Fruit fly (Drosophila melanogaster) whole organism, embryonic: Measurements from ENCODE around the gene CG14913.

Experiments used
- Abd-B ChIP-seq: fragments of 200-800 bp; sonication (Bioruptor generic); optimal IDR thresholded peaks from 2 replicates; lab custom pipeline; 2018; ENCODE audit warnings: missing biosample characterization, mild to moderate bottlenecking, missing genetic modification characterization, moderate library complexity
- CG10267 ChIP-seq: fragments of 200-800 bp; sonication (Bioruptor generic); optimal IDR thresholded peaks from 2 replicates; lab custom pipeline; 2018; ENCODE audit warnings: missing biosample characterization, mild to moderate bottlenecking, missing genetic modification characterization, moderate library complexity
- CG10366 ChIP-seq: fragments of 200-800 bp; sonication (Bioruptor generic); IDR thresholded peaks from 2 replicates; pipeline ENCODE4 v1.3.6; 2022; ENCODE audit warnings: missing biosample characterization, missing genetic modification characterization
- CG13123 ChIP-seq: fragments of 200-800 bp; sonication (Bioruptor generic); optimal IDR thresholded peaks from 2 replicates; lab custom pipeline; 2016; ENCODE audit warnings: missing biosample characterization, missing genetic modification characterization
- CG15514 ChIP-seq: fragments of 200-800 bp; sonication (Bioruptor generic); optimal IDR thresholded peaks from 3 replicates; lab custom pipeline; 2017; ENCODE audit warnings: missing biosample characterization, missing genetic modification characterization, mild to moderate bottlenecking, moderate library complexity, missing genetic modification reagents
- CG15601 ChIP-seq: fragments of 200-800 bp; sonication (Bioruptor generic); optimal IDR thresholded peaks from 3 replicates; lab custom pipeline; 2019; ENCODE audit warnings: missing biosample characterization, mild to moderate bottlenecking, missing genetic modification characterization, moderate library complexity
- CG17612 ChIP-seq: fragments of 200-800 bp; sonication (Bioruptor generic); IDR thresholded peaks from 2 replicates; pipeline ENCODE4 v1.3.6; 2022; ENCODE audit warnings: missing biosample characterization, missing genetic modification characterization
- CG2129 ChIP-seq: fragments of 200-800 bp; sonication (Bioruptor generic); IDR thresholded peaks from 2 replicates; pipeline ENCODE4 v1.3.6; 2022; ENCODE audit warnings: missing biosample characterization, missing genetic modification characterization; ENCODE audit not compliant: partially characterized antibody
- CG3281 ChIP-seq: fragments of 200-800 bp; sonication (Bioruptor generic); optimal IDR thresholded peaks from 3 replicates; lab custom pipeline; 2017; ENCODE audit warnings: missing biosample characterization, mild to moderate bottlenecking, missing genetic modification characterization
- CG34224 ChIP-seq: fragments of 200-800 bp; sonication (Bioruptor generic); IDR thresholded peaks from 3 replicates; pipeline ENCODE4 v1.3.6; 2022; ENCODE audit warnings: missing biosample characterization, missing genetic modification characterization; ENCODE audit not compliant: partially characterized antibody
- CG4328 ChIP-seq: fragments of 200-800 bp; sonication (Bioruptor generic); optimal IDR thresholded peaks from 3 replicates; lab custom pipeline; 2017; ENCODE audit warnings: missing biosample characterization, missing genetic modification reagents, missing genetic modification characterization
- CG6175 ChIP-seq: fragments of 200-800 bp; sonication (Bioruptor generic); IDR thresholded peaks from 3 replicates; pipeline ENCODE4 v1.3.6; 2022; ENCODE audit warnings: missing biosample characterization, missing genetic modification characterization
- CG6689 ChIP-seq: fragments of 200-800 bp; sonication (Bioruptor generic); IDR thresholded peaks from 2 replicates; pipeline ENCODE4 v1.3.6; 2022; ENCODE audit warnings: missing biosample characterization, missing genetic modification characterization
- CG7372 ChIP-seq: fragments of 200-800 bp; sonication (Bioruptor generic); IDR thresholded peaks from 2 replicates; pipeline ENCODE4 v1.3.6; 2022; ENCODE audit warnings: missing biosample characterization, missing genetic modification characterization
- CG7745 ChIP-seq: fragments of 200-800 bp; sonication (Bioruptor generic); optimal IDR thresholded peaks from 2 replicates; lab custom pipeline; 2018; ENCODE audit warnings: missing biosample characterization, mild to moderate bottlenecking, missing genetic modification characterization, moderate library complexity
- CG7786 ChIP-seq: fragments of 200-800 bp; sonication (Bioruptor generic); optimal IDR thresholded peaks from 2 replicates; lab custom pipeline; 2016; ENCODE audit warnings: missing biosample characterization, missing genetic modification characterization
- CG8290 ChIP-seq, 3 experiments: fragments of 200-800 bp; sonication (Bioruptor generic); optimal IDR thresholded peaks; 2 replicates each; lab custom pipeline; 2016 to 2019; ENCODE audit warnings: missing biosample characterization in 3 of 3, missing genetic modification characterization in 3 of 3, mild to moderate bottlenecking in 2 of 3, moderate library complexity in 1 of 3
- CG8924 ChIP-seq: fragments of 200-800 bp; optimal IDR thresholded peaks from 3 replicates; lab custom pipeline; 2019; ENCODE audit warnings: missing biosample characterization, mild to moderate bottlenecking, missing genetic modification characterization, moderate library complexity
- CG9797 ChIP-seq: fragments of 200-800 bp; sonication (Bioruptor generic); optimal IDR thresholded peaks from 3 replicates; lab custom pipeline; 2018; ENCODE audit warnings: missing biosample characterization, mild to moderate bottlenecking, missing genetic modification characterization
- CG9876 ChIP-seq: fragments of 200-800 bp; sonication (Bioruptor generic); optimal IDR thresholded peaks from 2 replicates; lab custom pipeline; 2016; ENCODE audit warnings: missing biosample characterization, missing genetic modification characterization
- CrebB ChIP-seq: fragments of 200-800 bp; sonication (Bioruptor generic); optimal IDR thresholded peaks from 3 replicates; lab custom pipeline; 2018; ENCODE audit warnings: missing biosample characterization, mild to moderate bottlenecking, missing genetic modification characterization
- Dip3 ChIP-seq: fragments of 200-800 bp; sonication (Bioruptor generic); optimal IDR thresholded peaks from 3 replicates; lab custom pipeline; 2016; ENCODE audit warnings: missing biosample characterization, missing genetic modification characterization
- H15 ChIP-seq: fragments of 200-800 bp; sonication (Bioruptor generic); IDR thresholded peaks from 3 replicates; pipeline ENCODE4 v1.3.6; 2022; ENCODE audit warnings: missing biosample characterization, missing genetic modification characterization
- Hsf ChIP-seq: fragments of 200-800 bp; sonication (Bioruptor generic); optimal IDR thresholded peaks from 3 replicates; lab custom pipeline; 2016; ENCODE audit warnings: missing biosample characterization, missing genetic modification characterization
- Myb ChIP-seq: fragments of 200-800 bp; sonication (Bioruptor generic); optimal IDR thresholded peaks from 2 replicates; lab custom pipeline; 2016; ENCODE audit warnings: missing biosample characterization, missing genetic modification characterization
- Nf-YA ChIP-seq: fragments of 200-800 bp; sonication (Bioruptor generic); IDR thresholded peaks from 2 replicates; pipeline ENCODE4 v1.3.6; 2022; ENCODE audit warnings: missing biosample characterization, missing genetic modification characterization
- Scr ChIP-seq: fragments of 200-800 bp; sonication (Bioruptor generic); IDR thresholded peaks from 2 replicates; pipeline ENCODE4 v1.3.6; 2022; ENCODE audit warnings: missing biosample characterization, missing genetic modification characterization; ENCODE audit not compliant: partially characterized antibody
- Xbp1 ChIP-seq: fragments of 200-800 bp; sonication (Bioruptor generic); optimal IDR thresholded peaks from 3 replicates; lab custom pipeline; 2016; ENCODE audit warnings: missing biosample characterization, mild to moderate bottlenecking, missing genetic modification characterization
- ab ChIP-seq: fragments of 200-800 bp; sonication (Bioruptor generic); optimal IDR thresholded peaks from 2 replicates; lab custom pipeline; 2016; ENCODE audit warnings: missing biosample characterization, missing genetic modification characterization
- bbx ChIP-seq: fragments of 200-800 bp; sonication (Bioruptor generic); IDR thresholded peaks from 2 replicates; pipeline ENCODE4 v1.3.6; 2022; ENCODE audit warnings: missing biosample characterization, missing genetic modification characterization; ENCODE audit not compliant: partially characterized antibody
- bcd ChIP-seq: fragments of 200-800 bp; sonication (Bioruptor generic); optimal IDR thresholded peaks from 2 replicates; lab custom pipeline; 2017; ENCODE audit warnings: missing biosample characterization, mild to moderate bottlenecking, missing genetic modification characterization
- cato ChIP-seq: fragments of 200-800 bp; sonication (Bioruptor generic); optimal IDR thresholded peaks from 2 replicates; lab custom pipeline; 2016; ENCODE audit warnings: missing biosample characterization, missing genetic modification characterization, borderline replicate concordance
- crp ChIP-seq, 2 experiments: fragments of 200-800 bp; sonication (Bioruptor generic); optimal IDR thresholded peaks; 2 replicates in 1 of 2; 3 replicates in 1 of 2; lab custom pipeline; 2017; ENCODE audit warnings: missing biosample characterization in 2 of 2, missing genetic modification characterization in 2 of 2, mild to moderate bottlenecking in 1 of 2, moderate library complexity in 1 of 2
- dpn ChIP-seq, 2 experiments: fragments of 200-800 bp; sonication (Bioruptor generic); optimal IDR thresholded peaks; 3 replicates each; lab custom pipeline; 2016; ENCODE audit warnings: missing biosample characterization in 2 of 2, missing genetic modification characterization in 2 of 2
- fd3F ChIP-seq: fragments of 200-800 bp; sonication (Bioruptor generic); optimal IDR thresholded peaks from 2 replicates; lab custom pipeline; 2018; ENCODE audit warnings: missing biosample characterization, mild to moderate bottlenecking, missing genetic modification characterization, moderate library complexity
- fu2 ChIP-seq: fragments of 200-800 bp; sonication (Bioruptor generic); optimal IDR thresholded peaks from 2 replicates; lab custom pipeline; 2016; ENCODE audit warnings: missing biosample characterization, missing genetic modification characterization
- ind ChIP-seq: fragments of 200-800 bp; sonication (Bioruptor generic); optimal IDR thresholded peaks from 3 replicates; lab custom pipeline; 2016; ENCODE audit warnings: missing biosample characterization, missing genetic modification characterization
- kah ChIP-seq: fragments of 200-800 bp; sonication (Bioruptor generic); optimal IDR thresholded peaks from 2 replicates; lab custom pipeline; 2018; ENCODE audit warnings: missing biosample characterization, mild to moderate bottlenecking, missing genetic modification characterization
- mld ChIP-seq: fragments of 200-800 bp; sonication (Bioruptor generic); IDR thresholded peaks from 3 replicates; pipeline ENCODE4 v1.3.6; 2022; ENCODE audit warnings: missing biosample characterization, missing genetic modification characterization; ENCODE audit not compliant: partially characterized antibody
- onecut ChIP-seq: fragments of 200-800 bp; sonication (Bioruptor generic); IDR thresholded peaks from 2 replicates; pipeline ENCODE4 v1.3.6; 2022; ENCODE audit warnings: missing biosample characterization, missing genetic modification characterization
- row ChIP-seq: fragments of 200-800 bp; sonication (Bioruptor generic); IDR thresholded peaks from 3 replicates; pipeline ENCODE4 v1.3.6; 2022; ENCODE audit warnings: missing biosample characterization, missing genetic modification characterization
- sens ChIP-seq: fragments of 200-800 bp; sonication (Bioruptor generic); peaks from one replicate; lab custom pipeline; 2016; ENCODE audit warnings: missing biosample characterization, missing genetic modification characterization
- slou ChIP-seq: fragments of 200-800 bp; sonication (Bioruptor generic); optimal IDR thresholded peaks from 3 replicates; lab custom pipeline; 2016; ENCODE audit warnings: missing biosample characterization, missing genetic modification characterization
- slp2 ChIP-seq: fragments of 200-800 bp; sonication (Bioruptor generic); optimal IDR thresholded peaks from 2 replicates; lab custom pipeline; 2016; ENCODE audit warnings: missing biosample characterization, missing genetic modification characterization
- tup ChIP-seq: fragments of 200-800 bp; sonication (Bioruptor generic); optimal IDR thresholded peaks from 2 replicates; lab custom pipeline; 2016; ENCODE audit warnings: missing biosample characterization, mild to moderate bottlenecking, missing genetic modification characterization, moderate library complexity
- vfl ChIP-seq: fragments of 200-800 bp; sonication (Bioruptor generic); optimal IDR thresholded peaks from 2 replicates; lab custom pipeline; 2016; ENCODE audit warnings: missing biosample characterization, missing genetic modification characterization
- wdn ChIP-seq: fragments of 200-800 bp; sonication (Bioruptor generic); IDR thresholded peaks from 2 replicates; pipeline ENCODE4 v1.3.6; 2022; ENCODE audit warnings: missing biosample characterization, missing genetic modification characterization
- wor ChIP-seq: fragments of 200-800 bp; sonication (Bioruptor generic); IDR thresholded peaks from 2 replicates; pipeline ENCODE4 v1.3.6; 2022; ENCODE audit warnings: missing biosample characterization, missing genetic modification characterization
- yki ChIP-seq: fragments of >200 bp; optimal IDR thresholded peaks from 3 replicates; lab custom pipeline; 2018

CG14913 gene

dm6 chr2L:11065932-11066823, 49.4 kb downstream of the CG14913 start (continued):
- TF ChIP-seq CG34224: no peak
- TF ChIP-seq CG7745 (tag; lab: Kevin White, UChicago): no peak
- TF ChIP-seq cato (GFP tag; lab: Kevin White, UChicago): no peak
- peak; percentile 62 for TF ChIP-seq Dip3 (GFP tag; lab: Kevin White, UChicago)
- TF ChIP-seq sens (GFP tag; lab: Kevin White, UChicago): peak; percentile 83
- no peak for TF ChIP-seq CG17612 (GFP tag; lab: Robert Waterston, UW)
- no peak for TF ChIP-seq CG8924 (tag; lab: Kevin White, UChicago)
- TF ChIP-seq bbx (GFP tag; lab: Robert Waterston, UW): no peak
- TF ChIP-seq fd3F (GFP tag; lab: Kevin White, UChicago): peak; percentile 21
- peak; percentile 17 for TF ChIP-seq Myb (GFP tag; lab: Kevin White, UChicago)
- TF ChIP-seq bcd: peak; percentile 21
- no peak for TF ChIP-seq vfl
- TF ChIP-seq CG10267 (tag; lab: Kevin White, UChicago): no peak
- no peak for TF ChIP-seq crp (GFP tag; optimal IDR thresholded peaks at IDR 0.05; lab: Kevin White, UChicago)
- no peak for TF ChIP-seq wor
- TF ChIP-seq CG10366 (GFP tag; lab: Robert Waterston, UW): no peak
- peak; percentile 46 for TF ChIP-seq ind
- TF ChIP-seq CG13123 (GFP tag; lab: Kevin White, UChicago): no peak
- no peak for TF ChIP-seq CG9876 (GFP tag; lab: Kevin White, UChicago)
- no peak for TF ChIP-seq CG4328 (GFP tag; lab: Kevin White, UChicago)
- no peak for TF ChIP-seq tup (GFP tag; lab: Kevin White, UChicago)
- TF ChIP-seq CG2129: no peak
- no peak for TF ChIP-seq wdn
- no peak for TF ChIP-seq CG15601 (tag; lab: Kevin White, UChicago)
- TF ChIP-seq dpn (GFP tag; optimal IDR thresholded peaks at IDR 0.05; lab: Kevin White, UChicago): peak in 1 of 2 experiments; percentile 21
- TF ChIP-seq CrebB (tag; lab: Kevin White, UChicago): no peak
- TF ChIP-seq CG6175 (GFP tag; lab: Robert Waterston, UW): no peak
- TF ChIP-seq CG8290 (GFP tag; optimal IDR thresholded peaks at IDR 0.05; lab: Kevin White, UChicago): no peak
- no peak for TF ChIP-seq CG8290 (tag; optimal IDR thresholded peaks at IDR 0.05; lab: Kevin White, UChicago)
- TF ChIP-seq mld (GFP tag; lab: Robert Waterston, UW): no peak
- no peak for TF ChIP-seq Nf-YA (GFP tag; lab: Robert Waterston, UW)
- 0 out of 3 replicates have a peak, but pooled peaks have one; percentile 28 for TF ChIP-seq H15 (GFP tag; lab: Robert Waterston, UW)
- no peak for TF ChIP-seq fu2
- TF ChIP-seq yki (lab: Kevin White, UChicago): no peak
- TF ChIP-seq onecut (GFP tag; lab: Robert Waterston, UW): no peak
- TF ChIP-seq CG15514: peak; percentile 11
- peak; percentile 34 for TF ChIP-seq Hsf (GFP tag; lab: Kevin White, UChicago)
- no peak for TF ChIP-seq ab (GFP tag; lab: Kevin White, UChicago)
- no peak for TF ChIP-seq CG6689
- no peak for TF ChIP-seq CG7372 (GFP tag; lab: Robert Waterston, UW)
- no peak for TF ChIP-seq Abd-B (GFP tag; lab: Kevin White, UChicago)
- TF ChIP-seq CG9797 (GFP tag; lab: Kevin White, UChicago): no peak
- no peak for TF ChIP-seq Scr (GFP tag; lab: Robert Waterston, UW)
- TF ChIP-seq slp2 (GFP tag; lab: Kevin White, UChicago): no peak
- TF ChIP-seq row (GFP tag; lab: Robert Waterston, UW): peak; percentile 37; the same call in 2 of the 3 replicates
- no peak for TF ChIP-seq slou
- peak; percentile 38 for TF ChIP-seq Xbp1
- TF ChIP-seq CG7786 (GFP tag; lab: Kevin White, UChicago): peak; percentile 19
- peak; percentile 34 for TF ChIP-seq CG3281 (GFP tag; lab: Kevin White, UChicago)
- no peak for TF ChIP-seq kah
